Worm (Caenorhabditis elegans) whole organism, L4/young adult: ENCODE measurements around the gene best-19.

Source experiments
- W03F9.2 ChIP-seq: fragments of 150-350 bp; optimal IDR thresholded peaks from 2 replicates; lab custom pipeline; 2014; ENCODE audit warnings: missing biosample characterization, missing genetic modification characterization
- dao-5 ChIP-seq: sonication (generic microtip); optimal IDR thresholded peaks from 2 replicates; lab custom pipeline; 2016; ENCODE audit warnings: missing genotype, missing genetic modification characterization, moderate library complexity, missing compliant biosample characterization
- him-1 ChIP-seq: sonication (generic microtip); optimal IDR thresholded peaks from 2 replicates; lab custom pipeline; 2016; ENCODE audit warnings: missing genotype, missing genetic modification reagents, missing genetic modification characterization, missing compliant biosample characterization

- TF ChIP-seq him-1: no peak
- TF ChIP-seq W03F9.2 (tag; lab: Kevin White, UChicago): no peak
- no peak for TF ChIP-seq dao-5 (tag; lab: Kevin White, UChicago)
Observed at ce11 chrIV:278284-278683, 5.2 kb upstream of the best-19 start.
